Fruit fly (Drosophila melanogaster): ENCODE measurements around the gene CG42570.

Gene CG42570

dm6 chr3L:15768947-15769389 lies 51.3 kb downstream of the CG42570 start:
- no peak for TF ChIP-seq Jra (GFP tag; optimal IDR thresholded peaks at IDR 0.05)
- TF ChIP-seq CrebA (GFP tag; optimal IDR thresholded peaks at IDR 0.05; ENCODE audit: borderline replicate concordance), result no peak
- TF ChIP-seq sv (GFP tag; optimal IDR thresholded peaks at IDR 0.05), result peak; percentile 15
- no peak for TF ChIP-seq CG32264 (GFP tag; optimal IDR thresholded peaks at IDR 0.05)
- no peak for TF ChIP-seq HLH106 (tag; optimal IDR thresholded peaks at IDR 0.05)
- no peak for TF ChIP-seq N (GFP tag; optimal IDR thresholded peaks at IDR 0.05)
- TF ChIP-seq Dfd (GFP tag; optimal IDR thresholded peaks at IDR 0.05), result no peak
- TF ChIP-seq Hr78 (GFP tag; optimal IDR thresholded peaks at IDR 0.05), result no peak
